Worm (Caenorhabditis elegans): ENCODE data around the gene F23F12.3.
A peak's percentile ranks its signal among the peaks of the same experiment; 100 is the strongest.

The F23F12.3 gene

DNA sequence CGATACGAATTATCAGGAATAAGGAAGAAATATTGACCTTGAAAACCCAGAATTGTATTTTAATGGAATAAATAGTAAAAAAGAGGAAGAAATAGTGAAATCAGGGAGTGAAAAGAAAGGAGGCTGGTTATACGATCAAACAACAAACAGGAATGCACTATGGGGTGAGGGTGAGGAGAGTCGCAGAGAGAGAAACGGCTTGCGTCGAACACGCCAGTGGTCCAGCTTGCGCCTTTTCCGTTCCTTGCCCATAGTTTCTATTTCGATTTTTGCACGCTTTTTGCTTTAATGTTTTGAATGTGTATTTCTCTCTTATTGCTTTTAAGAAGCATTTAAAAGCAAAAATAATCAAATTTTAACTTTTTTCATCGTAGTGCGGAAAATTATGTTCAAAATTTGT is 46.6 kb upstream of the F23F12.3 start (continued):
- TF ChIP-seq zim-3 (tag; optimal IDR thresholded peaks at IDR 0.05) (no peak), F49E8.2 (tag; optimal IDR thresholded peaks at IDR 0.05; ENCODE audit: insufficient read depth) (peak; percentile 42), bed-1 (GFP tag; IDR thresholded peaks at IDR 0.05) (no peak), F39B2.1 (GFP tag; IDR thresholded peaks at IDR 0.05) (no peak), D2030.7 (GFP tag; IDR thresholded peaks at IDR 0.05) (peak; percentile 67), lir-1 (GFP tag; conservative IDR thresholded peaks at IDR 0.05) (no peak; the same call in 1 of the 2 replicates), T26A5.8 (tag; optimal IDR thresholded peaks at IDR 0.05) (no peak), hlh-12 (tag; optimal IDR thresholded peaks at IDR 0.05) (no peak), ceh-40 (GFP tag; IDR thresholded peaks at IDR 0.05) (no peak), F23B12.7 (tag; optimal IDR thresholded peaks at IDR 0.05; ENCODE audit: insufficient read depth) (peak; percentile 49), B0336.3 (GFP tag; IDR thresholded peaks at IDR 0.05) (peak; percentile 62), ceh-79 (tag; optimal IDR thresholded peaks at IDR 0.05) (no peak), sdz-38 (tag; optimal IDR thresholded peaks at IDR 0.05) (no peak), F57A8.1 (GFP tag; optimal IDR thresholded peaks at IDR 0.05) (no peak), lsy-27 (tag; optimal IDR thresholded peaks at IDR 0.05; ENCODE audit: borderline replicate concordance, insufficient read depth) (no peak), lin-35 (GFP tag; optimal IDR thresholded peaks at IDR 0.05) (peak in 1 of 3 experiments; percentile 86), Y53G8AR.9 (GFP tag; conservative IDR thresholded peaks at IDR 0.05) (peak; percentile 55; the same call in 1 of the 2 replicates), lin-40 (tag; optimal IDR thresholded peaks at IDR 0.05) (peak; percentile 52), nhr-27 (tag; optimal IDR thresholded peaks at IDR 0.05) (no peak), let-526 (GFP tag; IDR thresholded peaks at IDR 0.05) (no peak), atf-7 (tag; optimal IDR thresholded peaks at IDR 0.05) (no peak), sea-2 (GFP tag; IDR thresholded peaks at IDR 0.05) (no peak), B0019.2 (GFP tag; conservative IDR thresholded peaks at IDR 0.05) (no peak), cebp-2 (GFP tag; IDR thresholded peaks at IDR 0.05) (no peak), nfyb-1 (GFP tag; IDR thresholded peaks at IDR 0.05) (no peak), mel-28 (tag; optimal IDR thresholded peaks at IDR 0.05; ENCODE audit: borderline replicate concordance) (no peak), ama-1 (optimal IDR thresholded peaks at IDR 0.05) (no peak), ama-1 (GFP tag; optimal IDR thresholded peaks at IDR 0.05) (no peak), F33H1.4 (GFP tag; IDR thresholded peaks at IDR 0.05) (peak; percentile 57; the same call in 1 of the 2 replicates), Y95B8A.8 (GFP tag; IDR thresholded peaks at IDR 0.05) (0 out of 2 replicates have a peak, but pooled peaks have one; percentile 47), somi-1 (GFP tag; optimal IDR thresholded peaks at IDR 0.05) (peak; percentile 9), C17E4.6 (GFP tag; IDR thresholded peaks at IDR 0.05) (no peak), K12H6.12 (tag; optimal IDR thresholded peaks at IDR 0.05) (peak; percentile 38), repo-1 (tag; optimal IDR thresholded peaks at IDR 0.05) (no peak), akir-1 (GFP tag; optimal IDR thresholded peaks at IDR 0.05) (no peak), gei-17 (GFP tag; optimal IDR thresholded peaks at IDR 0.05) (no peak), dox-1 (GFP tag; IDR thresholded peaks at IDR 0.05) (peak; percentile 91), madf-6 (GFP tag; IDR thresholded peaks at IDR 0.05) (peak; percentile 55; the same call in 1 of the 2 replicates), athp-1 (tag; optimal IDR thresholded peaks at IDR 0.05) (no peak), madf-3 (GFP tag; IDR thresholded peaks at IDR 0.05) (0 out of 2 replicates have a peak, but pooled peaks have one; percentile 39), nhr-120 (GFP tag; IDR thresholded peaks at IDR 0.05) (no peak), mcd-1 (GFP tag; IDR thresholded peaks at IDR 0.05) (peak; percentile 77), madf-10 (tag; optimal IDR thresholded peaks at IDR 0.05) (no peak), unc-62 (GFP tag; optimal IDR thresholded peaks at IDR 0.05) (no peak), tlf-1 (GFP tag; optimal IDR thresholded peaks at IDR 0.05) (peak; percentile 36), nfya-2 (GFP tag; IDR thresholded peaks at IDR 0.05) (no peak), mxl-1 (tag; optimal IDR thresholded peaks at IDR 0.05) (no peak), hmg-20 (GFP tag; IDR thresholded peaks at IDR 0.05) (no peak), ztf-18 (tag; optimal IDR thresholded peaks at IDR 0.05) (peak; percentile 94), egl-18 (GFP tag; IDR thresholded peaks at IDR 0.05) (no peak)
